Worm (Caenorhabditis elegans) whole organism, young adult: ENCODE measurements around the gene gst-28.

Experiments
- F49E8.2 ChIP-seq: sonication (generic microtip); optimal IDR thresholded peaks from 3 replicates; lab custom pipeline; 2017; ENCODE audit warnings: missing genetic modification characterization, mild to moderate bottlenecking, missing compliant biosample characterization, antibody characterized with exemption, moderate library complexity; ENCODE audit not compliant: insufficient read depth
- Y56A3A.18 ChIP-seq: fragments of 200-800 bp; sonication (Bioruptor generic); IDR thresholded peaks from 2 replicates; pipeline ENCODE4 v1.3.6; 2022; ENCODE audit warnings: missing genetic modification reagents, missing genetic modification characterization, missing compliant biosample characterization
- snpc-4 ChIP-seq, 5 experiments: fragments of 150-350 bp in 1 of 5; sonication (generic microtip) in 4 of 5; optimal IDR thresholded peaks; 2 replicates each; lab custom pipeline; 2014 to 2018; ENCODE audit warnings: missing genetic modification characterization in 5 of 5, missing biosample characterization in 3 of 5, antibody characterized with exemption in 2 of 5, mild to moderate bottlenecking in 2 of 5, missing compliant biosample characterization in 2 of 5, missing genotype in 2 of 5, moderate library complexity in 2 of 5, missing genetic modification reagents in 1 of 5

- TF ChIP-seq Y56A3A.18 (GFP tag; lab: Robert Waterston, UW), result no peak
- no peak for TF ChIP-seq snpc-4 (GFP tag; optimal IDR thresholded peaks at IDR 0.05; lab: Kevin White, UChicago)
- no peak for TF ChIP-seq snpc-4 (tag; optimal IDR thresholded peaks at IDR 0.05; lab: Kevin White, UChicago)
- TF ChIP-seq F49E8.2 (tag; lab: Kevin White, UChicago), result no peak
Measured at ce11 chrII:15189956-15190355, 22.6 kb upstream of the gst-28 start.
